Worm (Caenorhabditis elegans) whole organism, dauer: ENCODE measurements around the gene dhhc-10.

Source experiments
- unc-62 ChIP-seq: sonication (generic microtip); optimal IDR thresholded peaks from 2 replicates; lab custom pipeline; 2017; ENCODE audit warnings: missing biosample characterization, missing genetic modification reagents, missing genetic modification characterization

dhhc-10 gene

DNA sequence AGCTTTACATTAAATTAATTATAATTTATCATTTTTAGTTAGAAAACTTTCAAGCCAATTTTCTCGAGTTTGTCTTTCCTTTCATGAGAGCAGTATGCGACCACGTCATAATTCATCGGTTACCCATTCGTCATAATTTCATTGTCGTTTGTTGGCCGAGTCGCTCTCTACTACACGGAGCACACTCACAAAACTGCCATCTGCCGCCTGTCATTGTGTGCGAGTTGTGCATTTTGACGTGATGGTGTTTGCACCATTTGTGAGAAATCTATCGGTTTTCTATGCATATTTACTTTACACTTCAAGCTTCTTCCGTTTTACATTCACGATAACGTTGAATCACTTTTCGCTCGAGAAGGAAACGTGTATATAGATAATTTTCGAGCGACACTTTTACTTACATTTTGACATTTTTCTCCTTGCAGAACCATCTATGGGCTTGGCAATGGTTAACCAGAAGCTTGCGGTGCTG is at the start of gene dhhc-10:
dhhc-10 (plus strand) TSS at position 422 of the 472 bp plus-strand sequence.
- no peak for TF ChIP-seq unc-62 (GFP tag; lab: Kevin White, UChicago)

- no peak for TF ChIP-seq unc-62 (GFP tag; lab: Kevin White, UChicago)
Observed at ce11 chrX:4657577-4657976, 49.4 kb upstream of the dhhc-10 start.

- no peak for TF ChIP-seq unc-62 (GFP tag; lab: Kevin White, UChicago)
Observed at ce11 chrX:4658303-4658702, 48.7 kb upstream of the dhhc-10 start.

- no peak for TF ChIP-seq unc-62 (GFP tag; lab: Kevin White, UChicago)
Observed at ce11 chrX:4658706-4659105, 48.3 kb upstream of the dhhc-10 start.

DNA sequence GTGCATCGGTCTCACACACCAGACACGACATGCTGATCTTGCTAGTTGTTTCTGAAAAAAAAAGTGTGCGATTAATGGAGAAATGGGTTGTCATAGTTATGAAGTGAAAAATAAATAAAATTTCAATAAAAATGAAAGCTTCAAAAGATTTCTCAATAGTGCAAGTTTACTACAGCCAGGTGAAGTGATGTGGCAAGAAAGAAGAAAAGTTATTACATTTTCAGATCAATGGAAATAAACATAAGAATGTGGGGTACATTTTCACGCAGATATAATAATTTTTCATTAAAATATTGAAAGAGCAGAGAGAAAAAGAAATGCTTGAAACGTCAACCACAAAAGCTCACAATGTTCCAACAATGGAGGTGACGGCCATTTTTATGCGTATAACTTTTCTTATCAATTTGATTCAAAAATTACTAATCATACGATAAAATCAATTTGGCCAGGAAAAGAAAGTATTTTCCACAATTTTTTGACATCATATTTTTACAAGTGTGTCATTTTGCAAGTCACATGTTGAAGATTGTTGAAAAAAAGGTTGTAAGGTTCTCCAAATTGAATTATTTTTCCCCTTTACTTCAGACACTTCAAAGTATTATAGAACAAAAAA is 46.6 kb upstream of the dhhc-10 start, which contains the start of gene nhr-45:
nhr-45 (minus strand) TSS at position 51 of the 613 bp plus-strand sequence.
- no peak for TF ChIP-seq unc-62 (GFP tag; lab: Kevin White, UChicago)

ce11 chrX:4662293-4662825 is 44.6 kb upstream of the dhhc-10 start:
- TF ChIP-seq unc-62 (GFP tag; lab: Kevin White, UChicago) = no peak

ce11 chrX:4662964-4663684 is 43.9 kb upstream of the dhhc-10 start:
- TF ChIP-seq unc-62 (GFP tag; lab: Kevin White, UChicago) = no peak

DNA sequence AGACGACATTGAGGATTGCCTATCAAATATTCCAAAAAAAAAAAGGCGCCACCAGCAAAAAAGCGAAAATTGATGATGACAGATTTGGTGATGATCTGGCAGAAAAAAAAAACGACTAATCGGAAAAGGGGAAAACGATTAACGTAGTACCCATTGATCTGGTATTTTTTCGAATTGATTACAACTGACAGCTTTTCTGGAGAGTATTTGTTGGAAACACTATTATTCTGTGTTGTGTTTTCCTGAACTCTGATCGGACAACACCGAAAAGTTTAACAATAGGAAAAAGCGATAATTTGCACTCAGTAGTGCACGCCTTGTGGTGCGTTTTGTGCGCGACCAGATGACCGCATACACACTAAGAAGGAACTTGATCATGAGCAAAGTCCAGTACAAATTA is 42.3 kb upstream of the dhhc-10 start:
- TF ChIP-seq unc-62 (GFP tag; lab: Kevin White, UChicago) = no peak

DNA sequence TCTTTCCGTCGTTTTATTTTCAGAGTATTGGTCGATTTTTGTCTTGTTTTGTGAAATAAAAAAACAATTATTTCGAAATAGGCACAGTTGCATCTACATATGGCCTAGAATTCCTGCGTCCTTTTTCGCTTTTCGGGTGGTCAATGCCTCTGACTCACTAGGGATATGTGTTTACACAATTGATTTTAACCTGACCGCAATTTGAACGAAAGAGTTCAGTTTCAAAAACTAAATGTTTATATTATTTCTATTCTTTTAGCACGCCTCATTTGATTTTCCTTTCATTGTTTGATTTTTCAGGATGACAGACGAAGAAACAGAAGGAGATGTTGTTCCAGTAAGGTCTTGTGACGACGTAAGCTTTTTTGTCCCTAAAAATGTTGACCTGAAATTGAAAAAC is 39.2 kb upstream of the dhhc-10 start, which contains the start of gene mfsd-12:
mfsd-12 (plus strand) TSS at position 301 of the 400 bp plus-strand sequence.
- no peak for TF ChIP-seq unc-62 (GFP tag; lab: Kevin White, UChicago)

DNA sequence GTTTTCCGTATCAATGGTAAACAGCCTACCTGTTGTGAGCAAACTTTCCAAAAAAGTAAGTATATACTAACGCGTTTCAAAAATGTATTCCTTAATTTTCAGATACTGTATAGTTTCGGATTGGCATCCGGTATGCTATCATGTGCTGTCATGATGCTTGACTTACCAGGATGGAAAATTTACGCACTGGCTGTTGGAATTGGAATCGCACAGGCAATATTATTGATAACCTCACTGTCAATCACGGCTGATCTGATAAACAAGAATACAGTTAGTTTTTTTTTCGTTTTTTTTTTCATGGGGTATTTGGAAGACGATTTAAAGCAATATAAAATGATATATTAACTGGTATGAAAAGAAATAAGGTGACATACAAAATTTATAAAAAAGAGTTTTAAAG is 35.1 kb upstream of the dhhc-10 start:
- no peak for TF ChIP-seq unc-62 (GFP tag; lab: Kevin White, UChicago)

ce11 chrX:4673165-4673756 is 33.7 kb upstream of the dhhc-10 start, which contains the start of gene tmem-135:
Gene tmem-135 (plus strand): TSS chrX:4673706.
- TF ChIP-seq unc-62 (GFP tag; lab: Kevin White, UChicago) = no peak

ce11 chrX:4676702-4677101 is 30.3 kb upstream of the dhhc-10 start:
- no peak for TF ChIP-seq unc-62 (GFP tag; lab: Kevin White, UChicago)

DNA sequence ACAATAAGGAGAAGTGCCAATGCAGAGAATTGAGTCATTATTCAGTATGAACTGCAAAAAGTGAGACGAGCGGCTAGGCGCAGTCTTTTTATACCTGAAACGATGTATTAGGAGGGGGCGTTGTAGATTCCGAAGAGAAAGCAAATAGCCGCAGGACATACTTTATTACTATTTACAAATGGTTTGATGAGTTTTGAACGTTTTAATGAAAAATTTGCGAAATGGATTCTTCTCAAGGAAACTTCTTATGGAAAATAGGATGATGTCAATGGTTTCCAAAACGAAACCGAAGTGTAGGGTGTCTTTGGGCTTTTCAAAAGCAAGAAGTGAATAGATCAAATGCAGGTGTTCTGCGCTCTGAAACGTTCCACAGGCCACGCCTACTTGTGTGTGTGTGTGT is 28.9 kb upstream of the dhhc-10 start, which contains the start of gene flp-11:
flp-11 (minus strand) TSS at position 101 of the 400 bp plus-strand sequence.
- TF ChIP-seq unc-62 (GFP tag; lab: Kevin White, UChicago) = no peak

DNA sequence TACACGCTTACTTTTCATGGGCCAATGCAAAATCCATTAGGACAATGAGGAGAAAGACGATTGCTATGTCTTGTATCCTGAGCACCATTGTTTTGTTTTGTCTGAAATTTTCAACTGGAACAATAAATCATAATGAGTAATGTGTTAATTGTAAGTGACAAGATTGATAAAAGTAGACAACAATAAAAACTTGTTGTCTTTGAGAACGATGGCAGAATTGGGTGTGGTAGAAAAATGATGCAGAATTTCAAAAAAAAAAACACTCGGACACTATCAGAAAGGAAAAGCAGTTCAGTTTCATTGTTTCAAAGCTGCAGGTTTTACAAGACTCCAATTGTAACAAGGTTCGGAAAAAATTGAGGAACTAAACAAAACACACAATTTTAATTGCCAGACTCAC is 24.4 kb upstream of the dhhc-10 start, which contains the start of gene K02G10.15:
K02G10.15 (minus strand) TSS at position 101 of the 400 bp plus-strand sequence.
- TF ChIP-seq unc-62 (GFP tag; lab: Kevin White, UChicago) = no peak

ce11 chrX:4685579-4685978 is 21.4 kb upstream of the dhhc-10 start:
- TF ChIP-seq unc-62 (GFP tag; lab: Kevin White, UChicago) = no peak
